Worm (Caenorhabditis elegans) whole organism, early embryonic: ENCODE results near the gene cpsf-4.

Experiments used
- ama-1 ChIP-seq: fragments of 150-350 bp; optimal IDR thresholded peaks from 2 replicates; lab custom pipeline; 2014
- ceh-13 ChIP-seq: fragments of 200-800 bp; sonication (Bioruptor generic); optimal IDR thresholded peaks from 2 replicates; lab custom pipeline; 2018; ENCODE audit warnings: mild to moderate bottlenecking, missing genetic modification characterization, missing compliant biosample characterization
- ets-7 ChIP-seq: sonication (generic microtip); optimal IDR thresholded peaks from 2 replicates; lab custom pipeline; 2016; ENCODE audit warnings: missing genotype, missing genetic modification characterization, missing compliant biosample characterization
- hnd-1 ChIP-seq: sonication (generic microtip); optimal IDR thresholded peaks from 2 replicates; lab custom pipeline; 2016; ENCODE audit warnings: missing genetic modification characterization, missing compliant biosample characterization
- scrt-1 ChIP-seq: fragments of 200-800 bp; sonication (Bioruptor generic); IDR thresholded peaks from 2 replicates; pipeline ENCODE4 v1.3.6; 2022; ENCODE audit warnings: missing genetic modification characterization, missing compliant biosample characterization

ce11 chrIV:12051049-12051792, 42.0 kb downstream of the cpsf-4 start, which contains the start of the genes bre-5 and spt-5:
- TF ChIP-seq ets-7 (no peak), ceh-13 (GFP tag; lab: Kevin White, UChicago) (no peak), ama-1 (lab: Kevin White, UChicago) (no peak), hnd-1 (tag; lab: Kevin White, UChicago) (no peak), scrt-1 (no peak)
